Fruit fly (Drosophila melanogaster) whole organism, adult: ENCODE results near the gene Dpp10.

Experiments
- CG11617 ChIP-seq: fragments of 200-800 bp; sonication (Bioruptor generic); optimal IDR thresholded peaks from 2 replicates; lab custom pipeline; 2017; ENCODE audit warnings: mild to moderate bottlenecking, missing biosample characterization, missing genetic modification reagents, missing genetic modification characterization
- CG12768 ChIP-seq: fragments of 200-800 bp; sonication (Bioruptor generic); optimal IDR thresholded peaks from 2 replicates; lab custom pipeline; 2017; ENCODE audit warnings: missing biosample characterization, missing genetic modification characterization, mild to moderate bottlenecking, moderate library complexity, missing genetic modification reagents
- CG14711 ChIP-seq: fragments of 200-800 bp; sonication (Bioruptor generic); optimal IDR thresholded peaks from 2 replicates; lab custom pipeline; 2018; ENCODE audit warnings: missing biosample characterization, mild to moderate bottlenecking, missing genetic modification characterization, moderate library complexity
- CG1620 ChIP-seq: fragments of 200-800 bp; sonication (Bioruptor generic); optimal IDR thresholded peaks from 2 replicates; lab custom pipeline; 2016; ENCODE audit warnings: missing biosample characterization, missing genetic modification characterization
- CG33017 ChIP-seq: fragments of 200-800 bp; sonication (Bioruptor generic); optimal IDR thresholded peaks from 2 replicates; lab custom pipeline; 2018; ENCODE audit warnings: missing biosample characterization, mild to moderate bottlenecking, missing genetic modification characterization, moderate library complexity
- CG5204 ChIP-seq: fragments of 200-800 bp; sonication (Bioruptor generic); optimal IDR thresholded peaks from 2 replicates; lab custom pipeline; 2016; ENCODE audit warnings: missing biosample characterization, missing genetic modification characterization
- CG7045 ChIP-seq: fragments of 200-800 bp; sonication (Bioruptor generic); optimal IDR thresholded peaks from 2 replicates; lab custom pipeline; 2017; ENCODE audit warnings: missing biosample characterization, mild to moderate bottlenecking, missing genetic modification characterization
- CG7101 ChIP-seq: fragments of 200-800 bp; sonication (Bioruptor generic); optimal IDR thresholded peaks from 2 replicates; lab custom pipeline; 2018; ENCODE audit warnings: missing biosample characterization, mild to moderate bottlenecking, missing genetic modification characterization, moderate library complexity
- Clk ChIP-seq: fragments of 200-800 bp; sonication (Bioruptor generic); optimal IDR thresholded peaks from 2 replicates; lab custom pipeline; 2017; ENCODE audit warnings: missing biosample characterization, missing genetic modification characterization
- Crg-1 ChIP-seq: fragments of 200-800 bp; sonication (Bioruptor generic); optimal IDR thresholded peaks from 2 replicates; lab custom pipeline; 2016; ENCODE audit warnings: missing biosample characterization, missing genetic modification characterization
- Hr96 ChIP-seq: fragments of 200-800 bp; sonication (Bioruptor generic); optimal IDR thresholded peaks from 2 replicates; lab custom pipeline; 2016; ENCODE audit warnings: missing biosample characterization, missing genetic modification characterization
- Mnt ChIP-seq: fragments of 200-800 bp; sonication (Bioruptor generic); optimal IDR thresholded peaks from 2 replicates; lab custom pipeline; 2016; ENCODE audit warnings: missing biosample characterization, mild to moderate bottlenecking, missing genetic modification characterization
- bab1 ChIP-seq: fragments of 200-800 bp; sonication (Bioruptor generic); optimal IDR thresholded peaks from 3 replicates; lab custom pipeline; 2019; ENCODE audit warnings: missing biosample characterization, mild to moderate bottlenecking, missing genetic modification characterization, moderate library complexity
- cic ChIP-seq: fragments of 200-800 bp; sonication (Bioruptor generic); optimal IDR thresholded peaks from 2 replicates; lab custom pipeline; 2017; ENCODE audit warnings: missing biosample characterization, mild to moderate bottlenecking, missing genetic modification characterization, moderate library complexity
- cnc ChIP-seq, 2 experiments: fragments of >200 bp; optimal IDR thresholded peaks; 2 replicates each; lab custom pipeline; 2017
- kay ChIP-seq: fragments of 200-800 bp; sonication (Bioruptor generic); peaks from one replicate; lab custom pipeline; 2016; ENCODE audit warnings: missing biosample characterization, missing genetic modification characterization, borderline replicate concordance
- ovo ChIP-seq: fragments of 200-800 bp; sonication (Bioruptor generic); optimal IDR thresholded peaks from 2 replicates; lab custom pipeline; 2016; ENCODE audit warnings: missing biosample characterization, missing genetic modification characterization
- pad ChIP-seq: fragments of 200-800 bp; sonication (Bioruptor generic); optimal IDR thresholded peaks from 3 replicates; lab custom pipeline; 2017; ENCODE audit warnings: missing biosample characterization, missing genetic modification characterization, mild to moderate bottlenecking, moderate library complexity, missing genetic modification reagents
- tj ChIP-seq: fragments of 200-800 bp; sonication (Bioruptor generic); optimal IDR thresholded peaks from 3 replicates; lab custom pipeline; 2017; ENCODE audit warnings: missing biosample characterization, mild to moderate bottlenecking, missing genetic modification characterization, moderate library complexity
- toe ChIP-seq: fragments of 200-800 bp; sonication (Bioruptor generic); optimal IDR thresholded peaks from 2 replicates; lab custom pipeline; 2016; ENCODE audit warnings: missing biosample characterization, missing genetic modification characterization

Gene Dpp10

DNA sequence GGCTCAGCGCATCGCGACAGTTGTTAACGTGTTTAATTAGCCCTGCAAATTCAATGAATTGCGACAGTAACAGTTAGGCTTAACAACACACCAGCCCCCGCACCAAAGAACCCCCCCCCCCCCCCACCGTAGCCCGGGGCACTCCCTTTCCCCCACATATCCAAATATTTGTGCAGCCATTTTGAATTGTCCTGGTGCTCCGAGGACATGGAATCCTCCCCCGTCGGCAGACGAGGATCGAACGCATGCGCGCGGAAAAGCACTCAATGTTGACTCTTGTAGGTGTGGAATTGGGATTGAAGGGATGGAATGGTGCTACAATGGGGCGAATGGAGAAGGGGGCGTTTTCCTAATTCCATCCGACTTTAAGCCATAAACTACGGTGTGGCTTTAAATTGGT, 52.9 kb downstream of the Dpp10 start:
- no peak for TF ChIP-seq Crg-1 (GFP tag; lab: Kevin White, UChicago)
- TF ChIP-seq toe: no peak
- TF ChIP-seq CG12768 (GFP tag; lab: Kevin White, UChicago): no peak
- no peak for TF ChIP-seq tj (GFP tag; lab: Kevin White, UChicago)
- TF ChIP-seq CG1620: no peak
- no peak for TF ChIP-seq cnc (optimal IDR thresholded peaks at IDR 0.05; lab: Kevin White, UChicago)
- no peak for TF ChIP-seq pad (GFP tag; lab: Kevin White, UChicago)
- TF ChIP-seq kay (GFP tag; lab: Kevin White, UChicago): no peak
- no peak for TF ChIP-seq CG7101 (tag; lab: Kevin White, UChicago)
- no peak for TF ChIP-seq CG5204 (GFP tag; lab: Kevin White, UChicago)
- TF ChIP-seq cic (GFP tag; lab: Kevin White, UChicago): no peak
- no peak for TF ChIP-seq Mnt (GFP tag; lab: Kevin White, UChicago)
- TF ChIP-seq ovo (GFP tag; lab: Kevin White, UChicago): no peak
- no peak for TF ChIP-seq CG14711 (tag; lab: Kevin White, UChicago)
- TF ChIP-seq Clk (GFP tag; lab: Kevin White, UChicago): no peak
- TF ChIP-seq CG7045 (GFP tag; lab: Kevin White, UChicago): no peak
- no peak for TF ChIP-seq bab1 (GFP tag; lab: Kevin White, UChicago)
- TF ChIP-seq CG11617 (GFP tag; lab: Kevin White, UChicago): no peak
- no peak for TF ChIP-seq Hr96 (GFP tag; lab: Kevin White, UChicago)
- no peak for TF ChIP-seq CG33017 (tag; lab: Kevin White, UChicago)

DNA sequence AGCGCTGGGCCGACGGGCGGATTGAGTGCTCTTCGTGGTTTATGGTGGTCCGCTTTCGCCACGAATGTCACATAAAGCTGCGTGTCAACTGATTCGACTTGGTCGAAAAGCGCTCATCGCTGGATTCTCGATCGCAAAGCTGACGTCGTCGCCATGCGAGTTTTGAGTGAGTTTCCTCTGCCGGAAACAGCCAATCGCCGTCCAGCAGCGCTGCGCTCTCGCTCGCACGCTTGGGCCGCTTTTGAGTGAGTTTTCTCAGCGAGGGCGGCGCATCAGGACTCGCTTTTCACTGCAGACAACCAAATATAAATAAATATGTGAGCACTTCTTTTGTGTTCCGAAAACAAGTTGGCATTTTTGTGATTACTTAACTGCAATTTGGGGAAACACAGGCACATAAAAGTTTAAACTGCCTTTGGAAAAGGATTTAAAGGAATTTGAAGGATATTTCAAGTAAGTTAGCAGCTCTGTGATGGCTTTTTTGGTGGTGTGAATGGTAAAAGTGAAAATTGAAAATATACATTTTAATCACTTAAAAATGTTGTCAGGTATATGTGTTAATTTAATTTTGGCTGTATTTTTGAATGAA, 53.9 kb downstream of the Dpp10 start, which contains the start of gene eya:
Gene eya, minus strand, starts transcription at position 94 of the 589 bp plus-strand sequence.
- peak; percentile 55 for TF ChIP-seq kay (GFP tag; lab: Kevin White, UChicago)
- TF ChIP-seq CG1620: no peak
- peak; percentile 24 for TF ChIP-seq tj (GFP tag; lab: Kevin White, UChicago)
- no peak for TF ChIP-seq CG5204 (GFP tag; lab: Kevin White, UChicago)
- TF ChIP-seq CG33017 (tag; lab: Kevin White, UChicago): no peak
- no peak for TF ChIP-seq toe

DNA sequence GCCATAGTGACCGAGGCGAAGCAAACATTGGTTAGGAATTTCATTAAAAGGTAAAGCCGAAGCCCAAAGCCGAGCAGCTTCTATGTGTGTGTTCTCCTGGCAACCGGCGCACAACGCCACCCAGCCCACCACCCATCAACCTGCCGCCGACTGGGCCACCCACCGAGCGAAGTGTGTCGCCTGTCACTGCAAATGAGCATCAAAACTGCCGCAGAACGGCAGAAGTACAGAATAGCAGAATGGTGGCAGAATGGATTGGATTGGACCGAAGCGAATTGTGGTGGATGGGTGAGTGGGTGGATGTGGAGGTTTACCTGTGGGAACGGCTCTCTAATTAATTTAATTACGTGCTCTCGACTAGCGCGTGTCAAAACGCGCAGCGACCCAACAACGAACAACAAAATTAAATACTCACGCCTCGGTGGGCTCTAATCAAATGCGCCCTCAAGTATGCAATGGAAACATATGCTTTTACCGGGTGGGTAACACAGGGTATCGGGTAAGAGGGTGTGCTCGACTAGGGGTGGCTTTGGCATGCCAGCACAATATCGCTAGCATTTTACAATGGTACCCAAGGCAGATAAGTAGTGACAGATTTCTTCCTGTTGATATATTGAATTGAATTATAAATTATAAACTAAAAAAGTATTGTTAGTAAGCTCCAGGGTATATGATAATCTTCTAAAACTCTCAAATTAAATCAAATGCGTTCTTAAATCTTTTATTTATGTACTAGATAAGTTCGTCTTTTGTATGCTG, 61.1 kb downstream of the Dpp10 start:
- TF ChIP-seq Crg-1 (GFP tag; lab: Kevin White, UChicago) (no peak), toe (no peak), tj (GFP tag; lab: Kevin White, UChicago) (no peak), cnc (optimal IDR thresholded peaks at IDR 0.05; lab: Kevin White, UChicago) (no peak), cic (GFP tag; lab: Kevin White, UChicago) (no peak), CG33017 (tag; lab: Kevin White, UChicago) (no peak), CG1620 (no peak), CG14711 (tag; lab: Kevin White, UChicago) (no peak), pad (GFP tag; lab: Kevin White, UChicago) (no peak), kay (GFP tag; lab: Kevin White, UChicago) (no peak)

DNA sequence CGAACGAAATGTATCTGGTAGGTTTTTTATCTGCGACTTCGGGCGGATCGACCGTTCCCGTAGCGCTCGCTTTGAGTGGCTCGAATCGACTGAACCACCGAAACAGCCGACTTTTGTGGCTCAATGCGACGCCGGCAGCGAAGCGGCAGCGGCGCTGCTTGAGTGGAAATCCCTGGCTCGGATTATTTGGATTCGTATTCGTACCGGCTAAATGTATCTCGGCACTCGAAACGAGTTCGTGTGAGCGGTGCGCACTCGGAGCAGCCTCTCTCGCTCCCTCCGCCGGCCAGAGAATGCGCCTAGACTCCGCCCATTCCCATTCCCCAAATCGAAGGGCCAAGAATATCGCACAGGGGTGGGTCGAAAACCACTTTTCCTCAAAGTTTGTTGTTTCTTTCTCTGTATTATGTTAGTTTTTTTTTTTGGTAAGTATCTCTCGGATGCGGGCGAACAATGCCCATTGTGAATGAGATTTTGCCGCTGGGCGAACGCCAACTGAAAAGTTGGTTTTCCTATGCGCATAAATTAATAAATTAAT, 64.8 kb downstream of the Dpp10 start:
- TF ChIP-seq tj (GFP tag; lab: Kevin White, UChicago) (peak; percentile 30), CG7045 (GFP tag; lab: Kevin White, UChicago) (no peak), pad (GFP tag; lab: Kevin White, UChicago) (no peak), Clk (GFP tag; lab: Kevin White, UChicago) (no peak)

DNA sequence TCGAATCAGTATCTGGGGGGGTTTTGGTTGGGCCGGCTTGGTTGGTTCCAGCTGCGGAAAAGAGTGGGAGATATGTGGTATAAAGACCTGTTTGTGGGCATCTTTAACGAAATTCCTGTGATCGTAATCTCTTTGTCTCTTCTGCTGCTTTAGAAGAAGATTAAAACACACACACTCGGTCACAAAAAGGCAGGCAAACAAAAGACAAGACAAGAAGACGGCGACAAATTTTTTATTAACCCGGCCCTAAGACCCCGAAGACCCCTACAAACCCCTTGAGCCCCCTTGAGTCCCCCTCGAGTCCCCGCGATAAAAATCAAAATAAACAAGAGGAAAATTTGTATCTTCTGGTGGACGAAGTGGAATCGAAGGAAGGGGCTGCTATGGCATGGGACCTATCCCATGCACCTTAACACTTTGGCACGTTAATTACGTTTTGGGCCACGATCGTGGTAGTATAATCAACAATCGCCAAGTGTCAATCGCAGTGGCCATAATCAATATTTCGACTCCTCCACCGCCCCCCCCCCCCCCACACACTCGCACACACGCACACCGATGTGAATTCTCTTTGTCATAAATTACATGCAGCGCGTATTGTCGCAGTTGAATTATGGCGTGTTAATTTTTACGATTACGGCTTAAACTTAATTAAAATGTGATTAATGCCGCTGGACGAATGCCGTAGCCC, 66.6 kb downstream of the Dpp10 start:
- TF ChIP-seq Crg-1 (GFP tag; lab: Kevin White, UChicago) (no peak), CG33017 (tag; lab: Kevin White, UChicago) (no peak), toe (no peak), CG7101 (tag; lab: Kevin White, UChicago) (no peak), Clk (GFP tag; lab: Kevin White, UChicago) (no peak), CG14711 (tag; lab: Kevin White, UChicago) (no peak), Hr96 (GFP tag; lab: Kevin White, UChicago) (no peak), cnc (optimal IDR thresholded peaks at IDR 0.05; lab: Kevin White, UChicago) (no peak), CG12768 (GFP tag; lab: Kevin White, UChicago) (no peak), kay (GFP tag; lab: Kevin White, UChicago) (no peak), bab1 (GFP tag; lab: Kevin White, UChicago) (no peak), ovo (GFP tag; lab: Kevin White, UChicago) (no peak), CG11617 (GFP tag; lab: Kevin White, UChicago) (no peak)
